Worm (Caenorhabditis elegans) whole organism, early embryonic: ENCODE data around the gene far-7.

Experiments
- B0310.2 ChIP-seq: sonication (generic microtip); optimal IDR thresholded peaks from 2 replicates; lab custom pipeline; 2016; ENCODE audit warnings: mild to moderate bottlenecking, missing genetic modification characterization, missing compliant biosample characterization
- F13C5.2 ChIP-seq: sonication (generic microtip); optimal IDR thresholded peaks from 2 replicates; lab custom pipeline; 2017; ENCODE audit warnings: mild to moderate bottlenecking, missing genetic modification characterization, inconsistent platforms, missing compliant biosample characterization
- aly-1 ChIP-seq: sonication (generic microtip); optimal IDR thresholded peaks from 2 replicates; lab custom pipeline; 2016; ENCODE audit warnings: missing genetic modification characterization, missing compliant biosample characterization
- ama-1 ChIP-seq: fragments of 150-350 bp; optimal IDR thresholded peaks from 2 replicates; lab custom pipeline; 2014
- ceh-13 ChIP-seq: fragments of 200-800 bp; sonication (Bioruptor generic); optimal IDR thresholded peaks from 2 replicates; lab custom pipeline; 2018; ENCODE audit warnings: mild to moderate bottlenecking, missing genetic modification characterization, missing compliant biosample characterization
- ceh-36 ChIP-seq: sonication (generic microtip); optimal IDR thresholded peaks from 2 replicates; lab custom pipeline; 2016; ENCODE audit warnings: missing genetic modification characterization, inconsistent platforms, missing compliant biosample characterization
- ets-7 ChIP-seq: sonication (generic microtip); optimal IDR thresholded peaks from 2 replicates; lab custom pipeline; 2016; ENCODE audit warnings: missing genotype, missing genetic modification characterization, missing compliant biosample characterization
- flt-1 ChIP-seq: fragments of 200-800 bp; sonication (Bioruptor generic); IDR thresholded peaks from 2 replicates; pipeline ENCODE4 v1.3.6; 2022; ENCODE audit warnings: missing genetic modification characterization, missing compliant biosample characterization
- hmbx-1 ChIP-seq: sonication (generic microtip); optimal IDR thresholded peaks from 2 replicates; lab custom pipeline; 2016; ENCODE audit warnings: mild to moderate bottlenecking, missing genetic modification characterization, missing compliant biosample characterization
- hmg-4 ChIP-seq: fragments of 200-800 bp; sonication (Bioruptor generic); optimal IDR thresholded peaks from 2 replicates; lab custom pipeline; 2018; ENCODE audit warnings: mild to moderate bottlenecking, missing genetic modification characterization, missing compliant biosample characterization
- hnd-1 ChIP-seq: sonication (generic microtip); optimal IDR thresholded peaks from 2 replicates; lab custom pipeline; 2016; ENCODE audit warnings: missing genetic modification characterization, missing compliant biosample characterization
- pes-1 ChIP-seq: fragments of 200-800 bp; sonication (Bioruptor generic); IDR thresholded peaks from 2 replicates; pipeline ENCODE4 v1.3.6; 2022; ENCODE audit warnings: missing genetic modification reagents, missing genetic modification characterization, missing compliant biosample characterization
- scrt-1 ChIP-seq: fragments of 200-800 bp; sonication (Bioruptor generic); IDR thresholded peaks from 2 replicates; pipeline ENCODE4 v1.3.6; 2022; ENCODE audit warnings: missing genetic modification characterization, missing compliant biosample characterization
- sea-1 ChIP-seq: fragments of 200-800 bp; sonication (Bioruptor generic); conservative IDR thresholded peaks from 2 replicates; pipeline ENCODE4 v1.3.6; 2022; ENCODE audit warnings: missing genetic modification characterization, missing compliant biosample characterization
- tbx-11 ChIP-seq: fragments of 200-800 bp; sonication (Bioruptor generic); IDR thresholded peaks from 2 replicates; pipeline ENCODE4 v1.3.6; 2022; ENCODE audit warnings: missing genetic modification characterization, missing compliant biosample characterization
- tbx-37 ChIP-seq: fragments of 200-800 bp; sonication (Bioruptor generic); conservative IDR thresholded peaks from 2 replicates; pipeline ENCODE4 v1.3.6; 2022; ENCODE audit warnings: missing genetic modification reagents, missing genetic modification characterization, missing compliant biosample characterization
- tra-4 ChIP-seq: sonication (generic microtip); optimal IDR thresholded peaks from 2 replicates; lab custom pipeline; 2017; ENCODE audit warnings: missing genetic modification characterization, missing compliant biosample characterization

Gene far-7

DNA sequence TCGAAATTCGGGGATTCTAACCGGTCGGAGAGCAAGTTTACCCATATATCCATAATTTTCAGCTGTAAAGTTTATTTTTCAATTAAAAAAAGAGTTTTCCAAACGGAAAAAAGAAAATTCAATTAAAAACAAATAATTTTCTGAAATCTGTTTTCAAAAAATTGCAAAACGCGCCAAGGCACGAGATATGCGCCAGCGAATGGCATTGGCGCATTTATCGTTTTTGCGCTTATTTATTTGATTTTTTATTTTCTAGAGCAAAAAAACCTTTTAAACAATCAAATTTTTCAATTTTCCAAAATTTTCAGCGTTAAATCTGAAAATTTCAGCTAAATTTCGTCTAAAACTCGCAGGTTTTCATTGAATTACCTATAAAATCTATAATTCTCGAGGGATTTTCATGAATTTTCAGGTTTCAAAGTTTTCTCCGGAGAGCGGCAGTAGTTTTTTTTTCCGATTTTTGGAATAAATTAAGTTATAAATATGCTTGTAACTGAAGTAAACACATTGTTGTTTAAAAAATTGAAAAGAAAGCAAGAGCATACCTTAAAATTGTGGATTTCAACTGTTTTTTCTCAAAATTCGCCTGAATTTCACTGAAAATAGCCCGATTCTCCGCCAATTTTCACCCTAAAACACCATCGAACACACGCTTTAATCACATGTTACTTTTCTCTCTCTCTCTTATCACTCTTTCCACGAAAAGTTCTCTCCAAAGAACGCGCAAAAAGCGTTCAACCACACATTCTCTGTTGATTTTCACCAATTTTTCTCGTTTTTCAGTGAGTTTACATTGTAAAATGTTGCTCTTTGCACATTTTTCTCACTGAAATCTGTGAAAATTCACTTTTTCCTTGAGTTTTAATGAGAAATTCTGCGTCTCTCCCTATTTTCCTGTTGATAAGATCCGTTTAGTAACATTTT, 33.7 kb upstream of the far-7 start, which contains the start of gene B0432.10:
TSS of gene B0432.10 (minus strand) at position 649 of the 924 bp plus-strand sequence.
- TF ChIP-seq tbx-37 (GFP tag; lab: Robert Waterston, UW) (no peak), ceh-13 (no peak), ama-1 (lab: Kevin White, UChicago) (no peak), tra-4 (tag; lab: Kevin White, UChicago) (no peak), hmg-4 (GFP tag; lab: Kevin White, UChicago) (no peak), hmbx-1 (tag; lab: Kevin White, UChicago) (no peak), sea-1 (GFP tag; lab: Robert Waterston, UW) (no peak), flt-1 (GFP tag; lab: Robert Waterston, UW) (no peak), B0310.2 (tag; lab: Kevin White, UChicago) (no peak), F13C5.2 (tag; lab: Kevin White, UChicago) (no peak), scrt-1 (GFP tag; lab: Robert Waterston, UW) (no peak), aly-1 (tag; lab: Kevin White, UChicago) (no peak), hnd-1 (tag; lab: Kevin White, UChicago) (no peak)

DNA sequence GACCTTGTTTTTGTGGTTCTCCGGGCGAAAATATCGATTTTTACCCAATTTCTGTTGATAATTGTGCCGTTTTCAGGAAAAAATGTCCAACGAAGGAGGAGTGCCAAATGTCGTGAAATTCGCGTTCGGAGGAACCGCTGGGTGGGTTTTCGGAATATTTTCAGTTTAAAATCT, 33.2 kb upstream of the far-7 start, which contains the start of gene misc-1:
TSS of gene misc-1 (plus strand) at position 75 of the 174 bp plus-strand sequence.
- TF ChIP-seq tra-4 (tag; lab: Kevin White, UChicago) (no peak), ama-1 (lab: Kevin White, UChicago) (no peak), tbx-37 (GFP tag; lab: Robert Waterston, UW) (no peak), flt-1 (GFP tag; lab: Robert Waterston, UW) (no peak), hmbx-1 (tag; lab: Kevin White, UChicago) (no peak), hmg-4 (GFP tag; lab: Kevin White, UChicago) (no peak), ets-7 (tag; lab: Kevin White, UChicago) (no peak), pes-1 (GFP tag; lab: Robert Waterston, UW) (no peak), scrt-1 (GFP tag; lab: Robert Waterston, UW) (no peak), F13C5.2 (tag; lab: Kevin White, UChicago) (no peak), ceh-13 (no peak), B0310.2 (tag; lab: Kevin White, UChicago) (no peak), hnd-1 (tag; lab: Kevin White, UChicago) (no peak), tbx-11 (GFP tag; lab: Robert Waterston, UW) (no peak)

DNA sequence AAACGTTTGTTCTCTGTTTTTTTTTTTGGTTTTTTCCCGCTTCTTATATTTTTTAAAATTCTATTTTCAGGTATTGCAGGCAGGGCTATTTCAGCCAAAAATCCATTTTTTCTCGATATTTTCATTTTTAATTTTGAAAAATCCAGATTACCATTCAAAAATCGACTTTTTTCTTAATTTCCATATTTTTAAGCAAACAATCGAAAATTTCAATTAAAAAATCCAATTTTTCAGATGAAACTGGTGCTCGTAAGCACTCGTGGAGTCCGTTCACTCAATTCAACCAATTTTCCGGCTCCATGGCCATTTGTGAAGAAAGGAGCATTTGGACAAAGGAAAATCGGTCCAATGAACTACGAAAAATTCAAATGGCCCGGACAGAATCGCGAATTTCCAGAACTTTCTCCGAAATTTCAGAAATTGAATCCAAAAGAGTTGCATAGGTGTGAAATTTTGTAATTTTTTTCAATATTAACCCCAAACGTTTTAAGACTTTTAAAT, 30.8 kb upstream of the far-7 start, which contains the start of gene mrpl-41:
TSS of gene mrpl-41 (plus strand) at position 235 of the 501 bp plus-strand sequence.
- TF ChIP-seq aly-1 (tag; lab: Kevin White, UChicago): no peak
- TF ChIP-seq tbx-11 (GFP tag; lab: Robert Waterston, UW): no peak
- no peak for TF ChIP-seq ama-1 (lab: Kevin White, UChicago)
- TF ChIP-seq B0310.2 (tag; lab: Kevin White, UChicago): no peak
- no peak for TF ChIP-seq pes-1 (GFP tag; lab: Robert Waterston, UW)
- no peak for TF ChIP-seq ets-7 (tag; lab: Kevin White, UChicago)
- TF ChIP-seq tbx-37 (GFP tag; lab: Robert Waterston, UW): no peak
- no peak for TF ChIP-seq ceh-36 (tag; lab: Kevin White, UChicago)
- TF ChIP-seq flt-1 (GFP tag; lab: Robert Waterston, UW): no peak
- TF ChIP-seq ceh-13: no peak
- TF ChIP-seq hmg-4 (GFP tag; lab: Kevin White, UChicago): no peak
- TF ChIP-seq F13C5.2 (tag; lab: Kevin White, UChicago): no peak
- TF ChIP-seq sea-1 (GFP tag; lab: Robert Waterston, UW): no peak
- TF ChIP-seq scrt-1 (GFP tag; lab: Robert Waterston, UW): no peak
- TF ChIP-seq hmbx-1 (tag; lab: Kevin White, UChicago): no peak

DNA sequence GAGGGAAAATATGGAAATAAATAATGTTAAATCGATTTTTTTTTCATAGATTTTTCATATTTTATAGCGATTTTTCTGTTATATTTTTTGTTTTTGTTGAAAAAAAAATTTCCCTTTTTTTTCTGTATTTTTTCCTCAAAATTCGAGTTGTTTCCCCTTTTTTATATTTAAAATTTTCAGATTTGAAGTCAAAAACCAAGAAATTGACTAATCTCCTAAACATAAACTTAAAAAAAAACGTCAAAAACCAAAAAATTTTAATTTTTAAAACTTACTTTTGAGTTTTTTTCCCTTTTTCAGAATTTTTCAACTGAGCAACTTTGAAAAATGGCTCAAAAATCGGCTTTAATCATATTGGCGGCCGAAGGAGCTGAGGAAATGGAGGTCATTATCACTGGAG, 29.3 kb upstream of the far-7 start, which contains the start of gene djr-1.1:
TSS of gene djr-1.1 (plus strand) at position 301 of the 400 bp plus-strand sequence.
- TF ChIP-seq B0310.2 (tag; lab: Kevin White, UChicago) (no peak), scrt-1 (GFP tag; lab: Robert Waterston, UW) (no peak), hnd-1 (tag; lab: Kevin White, UChicago) (no peak), sea-1 (GFP tag; lab: Robert Waterston, UW) (no peak), pes-1 (GFP tag; lab: Robert Waterston, UW) (no peak), F13C5.2 (tag; lab: Kevin White, UChicago) (no peak), tbx-37 (GFP tag; lab: Robert Waterston, UW) (no peak), hmg-4 (GFP tag; lab: Kevin White, UChicago) (no peak), ama-1 (lab: Kevin White, UChicago) (no peak), tra-4 (tag; lab: Kevin White, UChicago) (no peak), ceh-13 (no peak), ets-7 (tag; lab: Kevin White, UChicago) (no peak), tbx-11 (GFP tag; lab: Robert Waterston, UW) (no peak), aly-1 (tag; lab: Kevin White, UChicago) (no peak), ceh-36 (tag; lab: Kevin White, UChicago) (no peak), hmbx-1 (tag; lab: Kevin White, UChicago) (no peak), flt-1 (GFP tag; lab: Robert Waterston, UW) (no peak)

DNA sequence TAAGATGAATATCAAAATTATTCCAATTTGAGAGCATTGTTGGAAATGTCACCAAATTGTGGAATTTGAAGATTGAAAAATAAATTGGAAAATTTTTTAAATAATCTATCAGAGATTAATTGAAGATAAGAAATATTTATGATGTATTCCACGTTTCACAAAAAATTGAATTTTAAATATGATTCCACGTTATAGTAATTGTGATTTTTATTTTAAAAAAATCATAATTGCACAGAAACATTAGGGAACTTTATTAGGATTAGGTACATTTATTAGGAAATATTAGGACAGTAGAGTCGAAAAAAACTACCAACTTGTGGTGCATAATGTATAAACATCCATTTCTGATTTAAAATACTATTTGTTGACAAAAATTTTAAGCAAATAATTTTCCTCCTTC, 25.0 kb upstream of the far-7 start, which contains the start of gene B0432.11:
TSS of gene B0432.11 (minus strand) at position 101 of the 400 bp plus-strand sequence.
- no peak for TF ChIP-seq B0310.2 (tag; lab: Kevin White, UChicago)
- TF ChIP-seq hnd-1 (tag; lab: Kevin White, UChicago): no peak
- no peak for TF ChIP-seq ets-7 (tag; lab: Kevin White, UChicago)
- TF ChIP-seq ama-1 (lab: Kevin White, UChicago): no peak

DNA sequence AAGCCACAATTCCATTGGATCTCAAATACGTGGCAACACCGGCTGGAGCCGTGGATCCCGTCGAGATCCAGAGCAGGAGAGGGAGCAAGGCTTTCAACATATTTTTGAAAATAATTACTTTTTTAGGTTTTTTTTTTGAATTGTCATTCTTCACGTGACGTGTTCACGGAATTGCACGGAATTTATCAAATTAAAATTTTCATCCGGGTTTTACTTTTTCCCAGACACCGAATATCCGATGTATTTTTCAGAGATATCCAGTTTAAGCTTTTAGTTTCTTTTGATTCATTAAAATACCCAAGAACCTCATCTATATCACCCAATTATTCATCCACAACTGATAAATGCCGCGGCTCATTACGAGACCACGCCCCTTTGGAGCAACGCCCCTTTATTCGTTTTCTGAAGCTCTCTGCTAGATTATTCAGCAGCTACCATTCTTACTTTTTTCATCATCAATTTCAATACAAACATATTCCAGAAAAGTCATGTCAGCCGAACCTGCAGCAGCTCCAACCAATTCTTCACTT, 22.6 kb upstream of the far-7 start, which contains the start of the genes clec-117 and B0432.1:
TSS of gene clec-117 (minus strand) at position 101 of the 530 bp plus-strand sequence.
TSS of gene B0432.1 (plus strand) at position 480 of the 530 bp plus-strand sequence.
- no peak for TF ChIP-seq ets-7 (tag; lab: Kevin White, UChicago)
- no peak for TF ChIP-seq ama-1 (lab: Kevin White, UChicago)
- no peak for TF ChIP-seq tbx-11 (GFP tag; lab: Robert Waterston, UW)
- TF ChIP-seq hmg-4 (GFP tag; lab: Kevin White, UChicago): no peak
- TF ChIP-seq ceh-13: no peak
- TF ChIP-seq hnd-1 (tag; lab: Kevin White, UChicago): no peak
- no peak for TF ChIP-seq hmbx-1 (tag; lab: Kevin White, UChicago)
- no peak for TF ChIP-seq scrt-1 (GFP tag; lab: Robert Waterston, UW)
- TF ChIP-seq aly-1 (tag; lab: Kevin White, UChicago): no peak
